Fruit fly (Drosophila melanogaster) whole organism, prepupa: ENCODE data around the gene AOX3.

Experiments used
- CG10669 ChIP-seq: fragments of 200-800 bp; sonication (Bioruptor generic); optimal IDR thresholded peaks from 3 replicates; lab custom pipeline; 2018; ENCODE audit warnings: missing biosample characterization, mild to moderate bottlenecking, missing genetic modification characterization, moderate library complexity
- CG11902 ChIP-seq: fragments of 200-800 bp; sonication (Bioruptor generic); optimal IDR thresholded peaks from 3 replicates; lab custom pipeline; 2016; ENCODE audit warnings: missing biosample characterization, missing genetic modification characterization
- CG15336 ChIP-seq: fragments of 200-800 bp; sonication (Bioruptor generic); IDR thresholded peaks from 2 replicates; pipeline ENCODE4 v1.3.6; 2022; ENCODE audit warnings: missing biosample characterization, missing genetic modification characterization
- CG1621 ChIP-seq: fragments of 200-800 bp; sonication (Bioruptor generic); optimal IDR thresholded peaks from 3 replicates; lab custom pipeline; 2018; ENCODE audit warnings: missing biosample characterization, mild to moderate bottlenecking, missing genetic modification characterization
- CG16779 ChIP-seq: fragments of 200-800 bp; sonication (Bioruptor generic); optimal IDR thresholded peaks from 3 replicates; lab custom pipeline; 2017; ENCODE audit warnings: missing biosample characterization, mild to moderate bottlenecking, missing genetic modification characterization
- CG3032 ChIP-seq: fragments of 200-800 bp; optimal IDR thresholded peaks from 2 replicates; lab custom pipeline; 2019; ENCODE audit warnings: missing biosample characterization, mild to moderate bottlenecking, missing genetic modification characterization, moderate library complexity
- CG31627 ChIP-seq: fragments of 200-800 bp; sonication (Bioruptor generic); optimal IDR thresholded peaks from 3 replicates; lab custom pipeline; 2016; ENCODE audit warnings: missing biosample characterization, missing genetic modification characterization
- CG32006 ChIP-seq: fragments of 200-800 bp; sonication (Bioruptor generic); optimal IDR thresholded peaks from 3 replicates; lab custom pipeline; 2017; ENCODE audit warnings: missing biosample characterization, mild to moderate bottlenecking, missing genetic modification characterization
- CG34406 ChIP-seq: fragments of 200-800 bp; sonication (Bioruptor generic); optimal IDR thresholded peaks from 3 replicates; lab custom pipeline; 2016; ENCODE audit warnings: missing biosample characterization, missing genetic modification characterization
- CG3919 ChIP-seq: fragments of 200-800 bp; sonication (Bioruptor generic); optimal IDR thresholded peaks from 3 replicates; lab custom pipeline; 2016; ENCODE audit warnings: missing biosample characterization, missing genetic modification characterization
- CG4318 ChIP-seq: fragments of 200-800 bp; sonication (Bioruptor generic); optimal IDR thresholded peaks from 3 replicates; lab custom pipeline; 2017; ENCODE audit warnings: missing biosample characterization, mild to moderate bottlenecking, missing genetic modification characterization
- CG6276 ChIP-seq: fragments of 200-800 bp; sonication (Bioruptor generic); optimal IDR thresholded peaks from 2 replicates; lab custom pipeline; 2017; ENCODE audit warnings: missing biosample characterization, mild to moderate bottlenecking, missing genetic modification characterization
- CG6792 ChIP-seq: fragments of 200-800 bp; sonication (Bioruptor generic); optimal IDR thresholded peaks from 3 replicates; lab custom pipeline; 2016; ENCODE audit warnings: missing biosample characterization, missing genetic modification characterization
- CG6854 ChIP-seq: fragments of 200-800 bp; sonication (Bioruptor generic); optimal IDR thresholded peaks from 2 replicates; lab custom pipeline; 2017; ENCODE audit warnings: missing biosample characterization, mild to moderate bottlenecking, missing genetic modification characterization
- CG8119 ChIP-seq: fragments of 200-800 bp; sonication (Bioruptor generic); IDR thresholded peaks from 3 replicates; pipeline ENCODE4 v1.3.6; 2022; ENCODE audit warnings: missing biosample characterization, missing genetic modification characterization
- CG8319 ChIP-seq: fragments of 200-800 bp; sonication (Bioruptor generic); optimal IDR thresholded peaks from 3 replicates; lab custom pipeline; 2016; ENCODE audit warnings: missing biosample characterization, missing genetic modification characterization
- CG8632 ChIP-seq: fragments of 200-800 bp; sonication (Bioruptor generic); optimal IDR thresholded peaks from 3 replicates; lab custom pipeline; 2016; ENCODE audit warnings: missing biosample characterization, missing genetic modification characterization
- CG9139 ChIP-seq: fragments of 200-800 bp; sonication (Bioruptor generic); optimal IDR thresholded peaks from 3 replicates; lab custom pipeline; 2017; ENCODE audit warnings: missing biosample characterization, mild to moderate bottlenecking, missing genetic modification characterization
- Eip78C ChIP-seq: fragments of 200-800 bp; sonication (Bioruptor generic); peaks from one replicate; lab custom pipeline; 2016; ENCODE audit warnings: missing biosample characterization, missing genetic modification characterization
- Eip93F ChIP-seq: fragments of 200-800 bp; sonication (Bioruptor generic); optimal IDR thresholded peaks from 2 replicates; lab custom pipeline; 2016; ENCODE audit warnings: missing biosample characterization, mild to moderate bottlenecking, missing genetic modification characterization
- Ets21C ChIP-seq: fragments of 200-800 bp; sonication (Bioruptor generic); optimal IDR thresholded peaks from 3 replicates; lab custom pipeline; 2016; ENCODE audit warnings: missing biosample characterization, missing genetic modification characterization
- Ets96B ChIP-seq: fragments of 200-800 bp; optimal IDR thresholded peaks from 2 replicates; lab custom pipeline; 2019; ENCODE audit warnings: missing biosample characterization, mild to moderate bottlenecking, missing genetic modification characterization, moderate library complexity
- Hr38 ChIP-seq: sonication (Bioruptor generic); optimal IDR thresholded peaks from 2 replicates; lab custom pipeline; 2016; ENCODE audit warnings: missing biosample characterization, missing genetic modification characterization
- Hr39 ChIP-seq: fragments of 200-800 bp; sonication (Bioruptor generic); optimal IDR thresholded peaks from 2 replicates; lab custom pipeline; 2016; ENCODE audit warnings: missing biosample characterization, missing genetic modification characterization
- Lpt ChIP-seq: fragments of 200-800 bp; sonication (Bioruptor generic); optimal IDR thresholded peaks from 3 replicates; lab custom pipeline; 2016; ENCODE audit warnings: missing biosample characterization, missing genetic modification characterization
- Met ChIP-seq: fragments of 200-800 bp; sonication (Bioruptor generic); optimal IDR thresholded peaks from 3 replicates; lab custom pipeline; 2016; ENCODE audit warnings: missing biosample characterization, missing genetic modification characterization
- OdsH ChIP-seq: fragments of 200-800 bp; sonication (Bioruptor generic); optimal IDR thresholded peaks from 3 replicates; lab custom pipeline; 2016; ENCODE audit warnings: missing biosample characterization, missing genetic modification characterization
- Smox ChIP-seq: fragments of 200-800 bp; sonication (Bioruptor generic); optimal IDR thresholded peaks from 3 replicates; lab custom pipeline; 2016; ENCODE audit warnings: missing biosample characterization, missing genetic modification characterization
- Sox14 ChIP-seq: fragments of 200-800 bp; sonication (Bioruptor generic); optimal IDR thresholded peaks from 3 replicates; lab custom pipeline; 2016; ENCODE audit warnings: missing biosample characterization, missing genetic modification characterization
- Sox15 ChIP-seq: fragments of 200-800 bp; sonication (Bioruptor generic); optimal IDR thresholded peaks from 3 replicates; lab custom pipeline; 2016; ENCODE audit warnings: missing biosample characterization, missing genetic modification characterization
- achi ChIP-seq: fragments of 200-800 bp; sonication (Bioruptor generic); optimal IDR thresholded peaks from 3 replicates; lab custom pipeline; 2016; ENCODE audit warnings: missing biosample characterization, missing genetic modification characterization
- cyc ChIP-seq: fragments of 200-800 bp; sonication (Bioruptor generic); optimal IDR thresholded peaks from 3 replicates; lab custom pipeline; 2016; ENCODE audit warnings: missing biosample characterization, missing genetic modification characterization
- dac ChIP-seq: fragments of 200-800 bp; sonication (Bioruptor generic); optimal IDR thresholded peaks from 2 replicates; lab custom pipeline; 2017; ENCODE audit warnings: missing biosample characterization, mild to moderate bottlenecking, missing genetic modification characterization
- eg ChIP-seq: fragments of 200-800 bp; sonication (Bioruptor generic); IDR thresholded peaks from 3 replicates; pipeline ENCODE4 v1.3.6; 2022; ENCODE audit warnings: missing biosample characterization, missing genetic modification characterization
- fd59A ChIP-seq: fragments of 200-800 bp; sonication (Bioruptor generic); optimal IDR thresholded peaks from 2 replicates; lab custom pipeline; 2017; ENCODE audit warnings: missing biosample characterization, mild to moderate bottlenecking, missing genetic modification characterization, missing genetic modification reagents
- fd85E ChIP-seq: fragments of 200-800 bp; sonication (Bioruptor generic); optimal IDR thresholded peaks from 3 replicates; lab custom pipeline; 2016; ENCODE audit warnings: missing biosample characterization, missing genetic modification characterization
- lz ChIP-seq: fragments of 200-800 bp; sonication (Bioruptor generic); optimal IDR thresholded peaks from 3 replicates; lab custom pipeline; 2016; ENCODE audit warnings: missing biosample characterization, missing genetic modification characterization
- net ChIP-seq: fragments of 200-800 bp; sonication (Bioruptor generic); optimal IDR thresholded peaks from 3 replicates; lab custom pipeline; 2016; ENCODE audit warnings: missing biosample characterization, missing genetic modification characterization
- spab ChIP-seq: fragments of 200-800 bp; sonication (Bioruptor generic); optimal IDR thresholded peaks from 2 replicates; lab custom pipeline; 2017; ENCODE audit warnings: missing biosample characterization, mild to moderate bottlenecking, missing genetic modification characterization, missing genetic modification reagents
- svp ChIP-seq: fragments of 200-800 bp; sonication (Bioruptor generic); peaks from one replicate; lab custom pipeline; 2016; ENCODE audit warnings: missing biosample characterization, missing genetic modification characterization
- topi ChIP-seq: fragments of 200-800 bp; sonication (Bioruptor generic); optimal IDR thresholded peaks from 3 replicates; lab custom pipeline; 2016; ENCODE audit warnings: missing biosample characterization, missing genetic modification characterization
- vri ChIP-seq: fragments of 200-800 bp; sonication (Bioruptor generic); optimal IDR thresholded peaks from 3 replicates; lab custom pipeline; 2016; ENCODE audit warnings: missing biosample characterization, mild to moderate bottlenecking, missing genetic modification characterization

The AOX3 gene

dm6 chr3R:15554733-15555132 lies 6.7 kb upstream of the AOX3 start (continued):
- no peak for TF ChIP-seq eg (GFP tag; lab: Robert Waterston, UW)
- TF ChIP-seq CG6276 (GFP tag; lab: Kevin White, UChicago) = no peak
- peak; percentile 13 for TF ChIP-seq CG6792
- no peak for TF ChIP-seq CG4318 (GFP tag; lab: Kevin White, UChicago)
- no peak for TF ChIP-seq Sox14 (GFP tag; lab: Kevin White, UChicago)
- no peak for TF ChIP-seq fd85E (GFP tag; lab: Kevin White, UChicago)
- no peak for TF ChIP-seq CG9139 (GFP tag; lab: Kevin White, UChicago)
- TF ChIP-seq CG11902 (GFP tag; lab: Kevin White, UChicago) = no peak
- no peak for TF ChIP-seq Hr38 (GFP tag; lab: Kevin White, UChicago)
- TF ChIP-seq CG3919 (GFP tag; lab: Kevin White, UChicago) = peak; percentile 37
- TF ChIP-seq CG10669 (GFP tag; lab: Kevin White, UChicago) = peak; percentile 23
- TF ChIP-seq Eip93F (GFP tag; lab: Kevin White, UChicago) = no peak
- TF ChIP-seq CG16779 (tag; lab: Kevin White, UChicago) = no peak
- peak; percentile 83 for TF ChIP-seq svp
- peak; percentile 9 for TF ChIP-seq Ets21C (GFP tag; lab: Kevin White, UChicago)
- peak; percentile 31 for TF ChIP-seq Hr39 (GFP tag; lab: Kevin White, UChicago)
- TF ChIP-seq Sox15 = no peak
- no peak for TF ChIP-seq CG15336 (GFP tag; lab: Robert Waterston, UW)
- TF ChIP-seq net = no peak
- peak; percentile 57 for TF ChIP-seq topi (GFP tag; lab: Kevin White, UChicago)
- peak; percentile 45 for TF ChIP-seq CG34406
- peak; percentile 49 for TF ChIP-seq CG3032 (tag; lab: Kevin White, UChicago)
- no peak for TF ChIP-seq CG32006

DNA sequence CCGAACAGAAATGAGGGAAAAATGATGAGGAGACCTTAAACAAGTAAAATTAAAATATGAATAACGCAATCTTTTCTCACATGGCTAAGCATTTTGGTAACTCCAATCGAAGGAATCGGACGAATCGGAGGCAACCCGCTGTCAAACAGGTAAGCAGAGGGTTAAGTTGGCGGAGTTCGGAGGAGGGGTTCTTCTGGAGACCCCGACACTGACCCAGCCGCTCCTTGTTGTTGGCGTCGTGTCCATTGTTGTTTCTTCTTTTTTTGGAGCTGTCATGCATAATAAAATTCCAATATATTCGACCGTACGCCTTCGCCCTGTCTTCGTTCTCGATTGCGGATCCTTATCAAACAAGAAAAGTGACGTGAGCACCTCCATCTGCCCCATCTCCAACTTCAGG lies 5.6 kb upstream of the AOX3 start:
- TF ChIP-seq CG8319 (peak; percentile 96), CG8632 (GFP tag; lab: Kevin White, UChicago) (no peak), Eip78C (GFP tag; lab: Kevin White, UChicago) (peak; percentile 29), vri (GFP tag; lab: Kevin White, UChicago) (peak; percentile 30), CG8119 (GFP tag; lab: Robert Waterston, UW) (no peak), CG4318 (GFP tag; lab: Kevin White, UChicago) (no peak), svp (peak; percentile 88)

dm6 chr3R:15552733-15553132 lies 4.7 kb upstream of the AOX3 start, which contains the start of gene AOX4:
TSS of gene AOX4 (minus strand) at chr3R:15552833.
- TF ChIP-seq spab (GFP tag; lab: Kevin White, UChicago) (no peak), Eip78C (GFP tag; lab: Kevin White, UChicago) (no peak), CG3032 (tag; lab: Kevin White, UChicago) (no peak), OdsH (GFP tag; lab: Kevin White, UChicago) (no peak), Ets96B (no peak), CG8319 (no peak), cyc (GFP tag; lab: Kevin White, UChicago) (no peak), CG6854 (GFP tag; lab: Kevin White, UChicago) (no peak), CG1621 (tag; lab: Kevin White, UChicago) (no peak), CG31627 (GFP tag; lab: Kevin White, UChicago) (no peak), Lpt (GFP tag; lab: Kevin White, UChicago) (no peak), dac (no peak), Eip93F (GFP tag; lab: Kevin White, UChicago) (no peak), Met (GFP tag; lab: Kevin White, UChicago) (no peak), Sox14 (GFP tag; lab: Kevin White, UChicago) (no peak), Hr38 (GFP tag; lab: Kevin White, UChicago) (no peak), achi (no peak), fd59A (GFP tag; lab: Kevin White, UChicago) (no peak), lz (GFP tag; lab: Kevin White, UChicago) (no peak), Smox (GFP tag; lab: Kevin White, UChicago) (no peak)
